Worm (Caenorhabditis elegans) whole organism, L4/young adult: Measurements from ENCODE around the gene F44E5.1.

Experiments
- W03F9.2 ChIP-seq: fragments of 150-350 bp; optimal IDR thresholded peaks from 2 replicates; lab custom pipeline; 2014; ENCODE audit warnings: missing biosample characterization, missing genetic modification characterization
- dao-5 ChIP-seq: sonication (generic microtip); optimal IDR thresholded peaks from 2 replicates; lab custom pipeline; 2016; ENCODE audit warnings: missing genotype, missing genetic modification characterization, moderate library complexity, missing compliant biosample characterization
- him-1 ChIP-seq: sonication (generic microtip); optimal IDR thresholded peaks from 2 replicates; lab custom pipeline; 2016; ENCODE audit warnings: missing genotype, missing genetic modification reagents, missing genetic modification characterization, missing compliant biosample characterization

The F44E5.1 gene

DNA sequence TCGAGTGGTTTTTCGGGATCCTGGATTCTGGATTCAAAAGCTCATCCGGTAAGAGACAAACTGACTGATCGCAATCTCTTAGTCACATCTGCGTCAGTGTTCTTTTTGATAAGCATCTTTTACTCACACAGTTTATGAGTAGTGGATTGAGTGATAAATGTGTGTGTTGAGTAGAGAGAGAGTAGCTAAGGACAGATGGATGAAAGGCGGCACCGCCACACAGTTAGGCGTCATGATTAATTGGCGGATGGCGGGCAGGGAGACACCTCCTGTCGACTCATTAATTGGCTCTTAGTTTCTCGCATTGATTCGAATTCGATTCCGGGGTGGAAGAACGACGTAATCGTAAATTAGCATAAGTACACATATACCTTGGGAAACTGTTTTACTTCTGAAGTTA, 20.0 kb upstream of the F44E5.1 start:
- no peak for TF ChIP-seq dao-5 (tag; lab: Kevin White, UChicago)
- TF ChIP-seq him-1 = no peak
- TF ChIP-seq W03F9.2 (tag; lab: Kevin White, UChicago) = no peak

DNA sequence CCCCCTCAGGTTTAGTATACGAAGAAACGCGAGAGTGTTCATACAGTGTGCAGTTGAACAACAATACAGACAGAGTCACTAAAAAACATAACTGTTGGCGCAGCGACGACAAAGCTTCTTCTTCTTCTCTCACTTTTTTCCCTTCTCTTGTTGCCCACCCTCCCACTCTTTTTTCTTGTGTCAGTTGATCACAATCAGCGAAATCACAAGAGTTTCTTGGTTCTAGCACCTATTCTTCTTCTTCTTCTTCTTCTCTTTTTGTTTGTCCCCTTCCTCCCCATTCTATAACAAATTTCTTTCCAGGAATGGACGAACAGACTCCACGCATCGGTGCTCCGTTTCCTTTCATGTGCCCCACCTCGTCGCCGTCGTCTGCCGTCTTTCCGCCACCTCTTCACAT, 16.1 kb upstream of the F44E5.1 start, which contains the start of gene F43G6.4:
Gene F43G6.4 (plus strand): TSS at position 301 of the 400 bp plus-strand sequence.
- TF ChIP-seq W03F9.2 (tag; lab: Kevin White, UChicago) = no peak
- TF ChIP-seq dao-5 (tag; lab: Kevin White, UChicago) = no peak
- no peak for TF ChIP-seq him-1

DNA sequence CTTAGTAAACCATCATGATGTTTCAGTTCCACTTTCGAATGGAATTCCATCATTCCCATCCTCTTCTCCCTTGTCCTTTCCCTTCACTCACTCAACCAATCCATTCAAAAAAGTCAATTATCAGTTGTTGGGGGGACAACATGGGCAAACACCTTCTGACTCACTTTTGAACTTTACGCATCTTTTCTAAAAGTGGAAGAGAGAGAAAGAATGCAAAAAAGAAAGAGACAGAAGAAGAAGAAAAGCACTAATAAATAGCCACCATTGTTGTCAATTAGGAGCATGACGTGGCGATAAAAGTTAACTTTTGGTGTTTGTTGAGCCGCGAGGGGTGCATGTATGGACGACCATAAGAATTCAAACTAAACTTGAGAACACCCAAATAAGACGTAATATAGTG, 13.7 kb upstream of the F44E5.1 start:
- TF ChIP-seq him-1 = no peak
- TF ChIP-seq W03F9.2 (tag; lab: Kevin White, UChicago) = no peak
- no peak for TF ChIP-seq dao-5 (tag; lab: Kevin White, UChicago)

DNA sequence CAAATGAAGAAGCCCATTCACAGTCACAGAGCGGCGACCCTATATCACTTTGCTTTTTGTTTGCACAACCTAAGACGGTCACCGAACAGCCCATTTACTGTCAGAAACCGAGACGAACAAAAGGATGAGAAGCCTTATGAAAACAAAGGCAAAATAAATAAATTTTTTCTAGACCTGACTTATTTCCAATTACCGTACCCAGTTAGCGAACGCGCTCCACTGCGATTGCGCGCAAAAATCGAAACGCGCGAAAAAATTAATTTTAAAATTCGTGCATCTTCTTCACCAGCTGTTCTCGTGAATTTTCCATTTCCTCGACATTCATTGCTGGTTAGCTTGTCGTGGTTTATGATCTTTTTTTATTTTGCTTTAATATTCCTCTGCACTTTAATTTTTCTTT, 8.1 kb upstream of the F44E5.1 start, which contains the start of gene F43G6.16:
Gene F43G6.16 (minus strand): TSS at position 141 of the 400 bp plus-strand sequence.
- no peak for TF ChIP-seq dao-5 (tag; lab: Kevin White, UChicago)
- no peak for TF ChIP-seq him-1
- no peak for TF ChIP-seq W03F9.2 (tag; lab: Kevin White, UChicago)

DNA sequence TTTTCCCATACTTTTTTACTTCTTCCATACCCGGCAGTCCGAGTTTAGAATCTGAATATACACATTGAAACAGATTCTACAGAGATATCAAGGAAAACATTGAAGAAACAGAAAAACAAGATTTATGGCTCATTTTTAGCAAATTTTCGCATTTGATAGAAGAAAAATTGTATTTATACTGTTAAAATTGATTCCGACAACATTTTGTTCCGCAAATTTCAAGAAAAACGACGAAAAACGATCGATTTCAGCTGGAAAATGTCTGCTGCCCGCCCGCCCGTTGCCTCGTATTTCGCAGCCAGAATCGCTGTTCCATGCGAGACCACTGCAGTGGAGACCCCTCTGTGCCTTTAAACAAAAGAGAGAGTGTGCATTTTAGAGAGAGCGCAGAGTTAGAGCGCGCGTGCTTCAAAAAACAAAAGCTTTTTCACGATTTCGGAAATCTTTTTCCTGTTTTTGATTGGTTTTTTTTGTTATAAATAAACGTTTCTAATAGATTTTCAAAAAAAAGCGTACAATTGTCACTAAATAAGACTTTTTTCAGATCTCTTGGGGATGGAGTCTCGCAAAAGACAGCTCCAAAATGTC, 3.6 kb upstream of the F44E5.1 start, which contains the start of the genes patr-1 and dna-2:
Gene patr-1 (minus strand): TSS at position 51 of the 588 bp plus-strand sequence.
Gene dna-2 (plus strand): TSS at position 538 of the 588 bp plus-strand sequence.
- no peak for TF ChIP-seq W03F9.2 (tag; lab: Kevin White, UChicago)
- no peak for TF ChIP-seq him-1
- no peak for TF ChIP-seq dao-5 (tag; lab: Kevin White, UChicago)

DNA sequence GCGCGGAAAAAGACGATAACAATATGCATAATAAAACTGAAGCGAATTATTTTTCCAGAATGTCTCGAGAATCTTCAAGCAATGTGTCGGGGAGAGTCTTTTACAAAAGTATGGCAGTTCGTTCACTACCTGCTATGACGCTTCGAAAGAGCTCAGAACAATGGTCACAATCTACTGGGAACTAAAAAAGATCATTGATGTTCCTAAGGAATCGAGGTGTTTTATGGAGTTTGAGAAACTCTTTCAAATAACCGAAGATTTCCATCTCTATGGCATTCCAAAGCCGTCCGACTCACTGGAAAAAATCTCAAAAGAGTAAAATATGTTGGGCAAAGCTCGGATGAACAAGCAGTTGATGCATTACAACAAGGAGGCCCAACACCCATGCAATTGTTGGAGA, 2.0 kb downstream of the F44E5.1 start, which contains the start of gene F44E5.15:
Gene F44E5.15 (plus strand): TSS at position 301 of the 400 bp plus-strand sequence.
- TF ChIP-seq dao-5 (tag; lab: Kevin White, UChicago) (no peak), W03F9.2 (tag; lab: Kevin White, UChicago) (no peak), him-1 (no peak)

DNA sequence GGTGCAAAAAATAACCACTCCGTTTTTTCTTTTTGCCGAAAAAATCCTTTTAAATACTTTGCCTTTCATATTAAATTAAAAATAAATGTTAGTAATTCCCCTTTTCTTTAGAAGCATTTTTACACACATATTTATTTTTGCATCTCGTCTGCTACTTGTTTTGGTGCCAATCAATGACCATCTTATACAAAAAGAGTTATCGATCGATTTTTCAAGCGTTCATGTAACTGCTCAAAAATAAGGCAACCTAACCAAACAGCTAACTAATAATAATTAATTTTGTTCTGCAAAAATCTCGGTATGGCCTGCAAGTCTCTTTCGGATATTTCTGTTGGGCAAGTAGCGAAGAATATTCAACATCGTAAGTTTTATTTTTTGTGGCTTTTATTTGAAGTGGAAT, 7.9 kb downstream of the F44E5.1 start, which contains the start of gene F44E5.2:
Gene F44E5.2 (plus strand): TSS at position 301 of the 400 bp plus-strand sequence.
- TF ChIP-seq W03F9.2 (tag; lab: Kevin White, UChicago) = no peak
- TF ChIP-seq him-1 = no peak

DNA sequence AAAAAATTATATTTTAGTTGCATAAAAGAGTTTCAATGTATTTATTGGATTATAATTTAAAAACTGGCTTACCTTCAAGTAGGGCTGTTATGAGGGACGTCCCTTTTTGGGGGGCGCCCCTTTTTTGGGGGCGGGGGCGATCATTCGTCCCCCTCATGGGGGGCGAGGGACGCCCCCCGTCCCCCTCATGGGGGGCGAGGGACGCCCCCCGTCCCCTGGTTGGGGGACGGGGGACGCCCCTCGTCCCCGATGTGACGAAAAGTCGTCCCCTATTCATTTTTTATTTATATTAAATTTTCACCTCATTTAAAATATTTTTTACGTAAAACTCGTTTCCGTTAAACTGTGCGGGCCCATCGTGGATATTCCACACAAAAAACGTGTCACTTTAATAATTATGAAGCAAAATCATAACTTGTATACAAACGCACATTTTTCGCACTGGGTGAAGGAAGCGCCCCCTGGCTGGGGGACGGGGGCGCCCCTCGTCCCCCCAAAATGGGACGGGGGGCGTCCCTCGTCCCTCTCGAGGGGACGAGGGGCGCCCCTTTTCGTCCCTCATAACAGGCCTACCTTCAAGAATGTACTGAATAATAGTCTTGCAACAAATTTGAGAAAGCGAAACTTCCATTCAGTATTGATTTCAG, 8.7 kb downstream of the F44E5.1 start:
- TF ChIP-seq dao-5 (tag; lab: Kevin White, UChicago) = no peak
- TF ChIP-seq W03F9.2 (tag; lab: Kevin White, UChicago) = no peak
- no peak for TF ChIP-seq him-1

DNA sequence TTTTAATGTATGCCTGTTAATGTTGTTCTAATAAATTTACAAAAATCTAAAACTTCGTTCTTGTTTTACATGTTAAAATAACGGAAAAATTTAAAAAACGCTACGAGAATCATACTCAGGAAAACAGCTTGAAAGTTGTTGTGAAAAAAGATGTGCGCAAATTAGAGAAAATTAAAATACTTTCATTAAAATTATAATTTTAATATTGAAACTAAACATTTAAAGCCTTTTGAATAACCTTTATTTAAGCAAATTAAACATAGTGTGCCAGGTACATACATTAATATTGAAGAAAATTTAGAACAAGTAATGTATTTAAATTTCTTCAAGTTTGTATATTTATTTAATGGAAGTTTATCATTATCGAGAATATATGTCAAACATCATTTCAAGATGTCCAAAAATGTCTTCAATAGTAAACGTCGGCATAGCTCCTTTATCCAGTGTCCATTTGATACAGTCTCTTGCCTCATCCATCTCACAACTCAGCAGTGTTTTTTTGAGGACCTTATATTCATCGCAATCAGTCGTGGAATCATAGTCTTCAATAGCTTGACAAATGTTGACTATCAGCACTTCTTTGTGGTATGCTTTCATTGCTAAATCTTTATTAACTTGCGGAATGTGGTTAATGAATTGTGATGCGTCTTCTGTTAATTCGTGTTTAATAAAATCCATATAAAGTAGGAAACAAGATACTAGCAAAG, 12.4 kb downstream of the F44E5.1 start:
- TF ChIP-seq him-1 (no peak), dao-5 (tag; lab: Kevin White, UChicago) (no peak), W03F9.2 (tag; lab: Kevin White, UChicago) (peak; percentile 92)

DNA sequence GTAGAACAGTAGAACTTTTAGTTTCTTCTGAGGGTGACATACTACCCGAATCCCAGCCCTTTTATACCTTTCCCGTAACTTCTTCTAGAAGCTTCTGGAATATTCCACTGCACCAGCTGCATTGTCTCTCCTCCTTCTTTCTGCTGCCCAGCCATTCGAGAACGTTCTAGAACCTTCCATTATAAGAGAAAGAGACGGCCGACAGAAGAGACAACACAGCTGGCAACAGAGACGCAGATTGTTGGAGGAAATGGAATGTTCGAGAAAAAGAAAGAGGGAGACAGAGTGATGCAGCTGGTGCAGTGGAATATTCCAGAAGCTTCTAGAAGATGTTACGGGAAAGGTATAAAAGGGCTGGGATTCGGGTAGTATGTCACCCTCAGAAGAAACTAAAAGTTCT, 15.1 kb downstream of the F44E5.1 start, which contains the start of the genes F44E5.4 and F44E5.5:
Gene F44E5.4 (minus strand): TSS at position 35 of the 400 bp plus-strand sequence.
Gene F44E5.5 (plus strand): TSS at position 386 of the 400 bp plus-strand sequence.
- peak; percentile 35 for TF ChIP-seq him-1

DNA sequence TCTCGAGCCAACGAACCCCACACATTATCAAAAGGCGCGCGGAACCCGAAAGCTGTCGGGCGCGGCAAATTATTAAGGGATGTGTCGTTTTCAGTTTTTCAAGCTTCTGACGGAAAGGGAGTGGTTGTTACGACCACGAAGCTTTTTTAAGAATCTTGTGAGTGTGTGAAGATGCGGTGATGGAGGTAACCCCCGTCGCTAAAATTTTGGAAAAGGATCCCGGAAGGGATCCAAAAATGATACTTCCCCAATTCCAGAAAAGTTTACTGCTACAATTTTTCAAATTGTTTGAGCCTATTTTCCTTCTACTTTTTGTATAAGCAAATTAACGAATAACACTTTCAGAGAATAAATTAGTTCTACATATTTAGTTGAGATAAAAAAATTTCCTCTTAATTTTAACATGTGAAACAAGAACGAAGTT, 17.7 kb downstream of the F44E5.1 start:
- peak; percentile 87 for TF ChIP-seq W03F9.2 (tag; lab: Kevin White, UChicago)
- no peak for TF ChIP-seq dao-5 (tag; lab: Kevin White, UChicago)
- peak; percentile 13 for TF ChIP-seq him-1

DNA sequence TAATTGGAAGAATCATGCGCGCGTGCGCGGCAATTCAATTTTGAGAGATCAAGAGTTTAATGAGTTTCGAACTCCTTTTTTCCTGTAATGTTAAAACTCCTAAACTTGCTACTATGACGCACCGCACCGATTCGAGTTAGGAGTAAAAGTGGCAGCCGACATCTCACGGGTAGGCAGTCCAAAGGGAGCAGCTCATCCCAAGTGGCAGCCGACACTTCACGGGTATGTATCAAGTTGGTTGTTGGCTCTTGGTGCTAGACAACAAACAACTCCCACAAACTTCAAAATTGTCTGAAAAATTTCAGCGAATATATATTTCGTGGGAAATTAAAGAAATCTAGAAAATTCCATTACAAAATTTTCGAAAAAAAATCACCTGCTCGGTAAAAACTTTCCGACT, 21.2 kb downstream of the F44E5.1 start:
- no peak for TF ChIP-seq him-1

DNA sequence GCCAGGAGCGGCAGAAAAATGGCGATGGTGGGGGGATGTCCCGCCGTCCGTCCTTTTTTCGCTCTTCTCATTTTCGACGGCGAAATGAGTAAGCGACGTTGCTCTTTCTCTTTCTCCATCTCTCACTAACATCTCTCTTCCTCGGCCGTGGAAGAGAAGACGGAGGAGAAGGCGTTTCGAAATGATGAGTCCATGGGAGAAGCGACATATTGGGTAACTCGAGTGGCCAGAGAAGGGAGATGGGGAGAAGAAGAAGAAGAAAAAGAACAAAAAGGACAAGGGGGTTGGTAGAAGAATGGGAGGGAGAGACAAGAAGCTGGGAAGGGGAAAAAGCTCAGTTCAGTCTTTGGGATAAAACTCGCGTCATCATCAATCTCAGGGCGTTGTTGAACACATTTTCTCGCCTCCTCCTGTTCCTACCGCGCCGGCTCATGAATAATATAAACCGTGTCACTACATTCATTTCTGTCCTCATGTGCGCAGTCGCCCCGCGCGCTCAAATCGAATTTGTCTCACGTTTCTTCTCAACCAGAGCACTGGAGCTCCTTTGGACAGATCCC, 22.7 kb downstream of the F44E5.1 start:
- TF ChIP-seq him-1 = peak; percentile 76
- TF ChIP-seq dao-5 (tag; lab: Kevin White, UChicago) = no peak
